Worm (Caenorhabditis elegans) whole organism, early embryonic: ENCODE results near the gene ubc-1.

ENCODE experiments used
- B0310.2 ChIP-seq: sonication (generic microtip); optimal IDR thresholded peaks from 2 replicates; lab custom pipeline; 2016; ENCODE audit warnings: mild to moderate bottlenecking, missing genetic modification characterization, missing compliant biosample characterization
- ama-1 ChIP-seq: fragments of 150-350 bp; optimal IDR thresholded peaks from 2 replicates; lab custom pipeline; 2014
- ceh-36 ChIP-seq: sonication (generic microtip); optimal IDR thresholded peaks from 2 replicates; lab custom pipeline; 2016; ENCODE audit warnings: missing genetic modification characterization, inconsistent platforms, missing compliant biosample characterization
- flt-1 ChIP-seq: fragments of 200-800 bp; sonication (Bioruptor generic); IDR thresholded peaks from 2 replicates; pipeline ENCODE4 v1.3.6; 2022; ENCODE audit warnings: missing genetic modification characterization, missing compliant biosample characterization
- hmg-4 ChIP-seq: fragments of 200-800 bp; sonication (Bioruptor generic); optimal IDR thresholded peaks from 2 replicates; lab custom pipeline; 2018; ENCODE audit warnings: mild to moderate bottlenecking, missing genetic modification characterization, missing compliant biosample characterization
- hnd-1 ChIP-seq: sonication (generic microtip); optimal IDR thresholded peaks from 2 replicates; lab custom pipeline; 2016; ENCODE audit warnings: missing genetic modification characterization, missing compliant biosample characterization
- scrt-1 ChIP-seq: fragments of 200-800 bp; sonication (Bioruptor generic); IDR thresholded peaks from 2 replicates; pipeline ENCODE4 v1.3.6; 2022; ENCODE audit warnings: missing genetic modification characterization, missing compliant biosample characterization
- sea-1 ChIP-seq: fragments of 200-800 bp; sonication (Bioruptor generic); conservative IDR thresholded peaks from 2 replicates; pipeline ENCODE4 v1.3.6; 2022; ENCODE audit warnings: missing genetic modification characterization, missing compliant biosample characterization
- tbx-11 ChIP-seq: fragments of 200-800 bp; sonication (Bioruptor generic); IDR thresholded peaks from 2 replicates; pipeline ENCODE4 v1.3.6; 2022; ENCODE audit warnings: missing genetic modification characterization, missing compliant biosample characterization
- tbx-37 ChIP-seq: fragments of 200-800 bp; sonication (Bioruptor generic); conservative IDR thresholded peaks from 2 replicates; pipeline ENCODE4 v1.3.6; 2022; ENCODE audit warnings: missing genetic modification reagents, missing genetic modification characterization, missing compliant biosample characterization

ce11 chrIV:4074610-4075009 is 28.2 kb upstream of the ubc-1 start, which contains the start of gene W03D2.9:
- TF ChIP-seq tbx-37 (GFP tag; lab: Robert Waterston, UW) (no peak), ama-1 (lab: Kevin White, UChicago) (no peak), ceh-36 (tag; lab: Kevin White, UChicago) (no peak), B0310.2 (tag; lab: Kevin White, UChicago) (no peak), tbx-11 (GFP tag; lab: Robert Waterston, UW) (no peak), scrt-1 (GFP tag; lab: Robert Waterston, UW) (no peak), sea-1 (GFP tag; lab: Robert Waterston, UW) (no peak), flt-1 (GFP tag; lab: Robert Waterston, UW) (no peak), hmg-4 (GFP tag; lab: Kevin White, UChicago) (no peak), hnd-1 (tag; lab: Kevin White, UChicago) (no peak)
